Fruit fly (Drosophila melanogaster): Measurements from ENCODE around the gene Samuel.
A peak's percentile ranks its signal among the peaks of the same experiment; 100 is the strongest.

Samuel gene

DNA sequence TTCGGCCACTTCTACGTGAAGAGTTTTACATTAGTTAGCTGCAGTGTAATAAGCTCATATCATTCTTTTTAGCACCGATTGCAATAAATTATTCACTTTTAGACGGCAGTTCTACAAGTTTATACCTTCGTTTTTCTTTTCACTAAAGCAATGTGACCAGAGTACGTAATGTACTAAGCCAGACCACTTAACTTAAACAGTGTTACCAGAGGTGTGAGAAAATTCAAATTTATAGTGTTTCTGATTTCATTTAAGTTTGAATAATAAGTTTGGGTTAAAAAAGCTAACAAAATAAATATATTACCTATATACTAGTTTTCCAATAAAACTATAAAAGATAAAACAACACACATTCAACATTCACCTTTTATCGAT is 98.8 kb downstream of the Samuel start (continued):
- peak; percentile 41 for TF ChIP-seq CG10267 (tag; optimal IDR thresholded peaks at IDR 0.05)

dm6 chr2L:10967257-10968008 is 99.4 kb downstream of the Samuel start:
- TF ChIP-seq CG7271 (tag; optimal IDR thresholded peaks at IDR 0.05) (no peak), Lpt (GFP tag; optimal IDR thresholded peaks at IDR 0.05) (no peak), CG14860 (GFP tag; IDR thresholded peaks at IDR 0.05; ENCODE audit: partially characterized antibody) (peak; percentile 32; the same call in 1 of the 3 replicates), CG11695 (GFP tag; IDR thresholded peaks at IDR 0.05) (0 out of 3 replicates have a peak, but pooled peaks have one; percentile 49), fd3F (GFP tag; optimal IDR thresholded peaks at IDR 0.05) (no peak), CG34422 (GFP tag; IDR thresholded peaks at IDR 0.05) (peak; percentile 72; the same call in 2 of the 3 replicates), CG32772 (GFP tag; IDR thresholded peaks at IDR 0.05) (no peak), Rx (GFP tag; IDR thresholded peaks at IDR 0.05) (no peak), D19A (tag; optimal IDR thresholded peaks at IDR 0.05) (no peak), CG6254 (GFP tag; optimal IDR thresholded peaks at IDR 0.05) (peak; percentile 1), row (GFP tag; IDR thresholded peaks at IDR 0.05) (peak; percentile 77), CG2712 (tag; optimal IDR thresholded peaks at IDR 0.05) (peak; percentile 25), CG14441 (GFP tag; IDR thresholded peaks at IDR 0.05) (no peak), CG6175 (GFP tag; IDR thresholded peaks at IDR 0.05) (0 out of 3 replicates have a peak, but pooled peaks have one; percentile 21), z (GFP tag; IDR thresholded peaks at IDR 0.05) (0 out of 3 replicates have a peak, but pooled peaks have one; percentile 34), D19B (GFP tag; optimal IDR thresholded peaks at IDR 0.05) (no peak), YL-1 (GFP tag; optimal IDR thresholded peaks at IDR 0.05) (peak; percentile 92), CG8924 (tag; optimal IDR thresholded peaks at IDR 0.05) (no peak), Dek (tag; optimal IDR thresholded peaks at IDR 0.05) (no peak), prd (optimal IDR thresholded peaks at IDR 0.05) (no peak), prd (GFP tag; IDR thresholded peaks at IDR 0.05) (no peak; the same call in 2 of the 3 replicates), Nf-YA (GFP tag; IDR thresholded peaks at IDR 0.05) (0 out of 2 replicates have a peak, but pooled peaks have one; percentile 13), CG7745 (tag; optimal IDR thresholded peaks at IDR 0.05) (no peak), CG17359 (tag; optimal IDR thresholded peaks at IDR 0.05) (peak; percentile 17), Pdp1 (GFP tag; optimal IDR thresholded peaks at IDR 0.05) (no peak), ab (GFP tag; optimal IDR thresholded peaks at IDR 0.05) (no peak), tx (GFP tag; optimal IDR thresholded peaks at IDR 0.05) (peak; percentile 4), HLHmδ (GFP tag; optimal IDR thresholded peaks at IDR 0.05) (peak; percentile 73), CG2116 (GFP tag; optimal IDR thresholded peaks at IDR 0.05) (no peak), sna (GFP tag; IDR thresholded peaks at IDR 0.05; ENCODE audit: partially characterized antibody) (no peak), Hand (GFP tag; optimal IDR thresholded peaks at IDR 0.05) (no peak), psq (GFP tag; optimal IDR thresholded peaks at IDR 0.05) (no peak), zfh2 (GFP tag; optimal IDR thresholded peaks at IDR 0.05) (no peak), lola (GFP tag; optimal IDR thresholded peaks at IDR 0.05) (no peak), sqz (GFP tag; optimal IDR thresholded peaks at IDR 0.05) (no peak), CG3838 (GFP tag; optimal IDR thresholded peaks at IDR 0.05) (no peak), slbo (GFP tag; IDR thresholded peaks at IDR 0.05) (no peak), Hsf (GFP tag; optimal IDR thresholded peaks at IDR 0.05) (no peak), sr (GFP tag; IDR thresholded peaks at IDR 0.05) (no peak), hbn (GFP tag; IDR thresholded peaks at IDR 0.05; ENCODE audit: partially characterized antibody) (0 out of 2 replicates have a peak, but pooled peaks have one; percentile 10), CG1602 (GFP tag; optimal IDR thresholded peaks at IDR 0.05) (no peak), CkIIα-i1 (GFP tag; IDR thresholded peaks at IDR 0.05) (no peak), CG2678 (tag; optimal IDR thresholded peaks at IDR 0.05) (no peak), klu (GFP tag; IDR thresholded peaks at IDR 0.05) (no peak), trh (GFP tag; optimal IDR thresholded peaks at IDR 0.05) (no peak), BEAF-32 (GFP tag; optimal IDR thresholded peaks at IDR 0.05) (no peak)

Data from whole organism, embryonic.